Fruit fly (Drosophila melanogaster): Measurements from ENCODE around the gene CG42762.

CG42762 gene

dm6 chr2L:8143947-8144346, at the start of gene CG42762:
TSS of gene CG42762 (minus strand) at chr2L:8144047.
- TF ChIP-seq Myc (optimal IDR thresholded peaks at IDR 0.05) (no peak), insv (optimal IDR thresholded peaks at IDR 0.05) (no peak), h (optimal IDR thresholded peaks at IDR 0.05) (no peak), psq (optimal IDR thresholded peaks at IDR 0.05) (no peak)

DNA sequence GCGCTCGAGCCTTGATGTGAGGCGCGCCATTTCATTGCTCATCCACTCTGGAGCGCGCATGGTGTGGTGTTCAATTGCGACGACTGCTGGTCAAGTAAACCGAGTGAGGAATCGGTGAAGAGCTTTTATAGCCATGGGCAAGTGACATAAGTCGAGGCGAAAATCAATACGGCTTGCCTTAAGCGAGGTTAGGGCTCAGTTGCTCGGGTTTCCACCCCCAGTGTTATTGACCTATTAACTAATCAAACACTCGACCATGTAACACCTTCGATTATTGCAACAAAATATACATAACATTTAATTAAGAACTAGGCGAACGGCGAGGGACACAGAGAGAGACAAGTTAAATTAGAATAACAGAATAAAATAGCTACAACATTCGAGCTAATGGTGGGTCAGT, 46.8 kb upstream of the CG42762 start, which contains the start of gene CG34134:
Gene CG34134, minus strand, starts transcription at position 101 of the 400 bp plus-strand sequence.
- TF ChIP-seq psq (optimal IDR thresholded peaks at IDR 0.05) (no peak), insv (optimal IDR thresholded peaks at IDR 0.05) (no peak), ttk (optimal IDR thresholded peaks at IDR 0.05) (no peak)

- TF ChIP-seq ttk (optimal IDR thresholded peaks at IDR 0.05) (no peak), psq (optimal IDR thresholded peaks at IDR 0.05) (no peak), h (optimal IDR thresholded peaks at IDR 0.05) (no peak), Sin3A (optimal IDR thresholded peaks at IDR 0.05) (no peak), Myc (optimal IDR thresholded peaks at IDR 0.05) (no peak), insv (optimal IDR thresholded peaks at IDR 0.05) (no peak)
Observed at dm6 chr2L:8185008-8185407, 41.2 kb upstream of the CG42762 start.

- no peak for TF ChIP-seq Myc (optimal IDR thresholded peaks at IDR 0.05)
- no peak for TF ChIP-seq Sin3A (optimal IDR thresholded peaks at IDR 0.05)
Observed at dm6 chr2L:8171544-8171943, 27.7 kb upstream of the CG42762 start.

dm6 chr2L:8170600-8171182, 26.8 kb upstream of the CG42762 start:
- no peak for TF ChIP-seq psq (optimal IDR thresholded peaks at IDR 0.05)
- TF ChIP-seq h (optimal IDR thresholded peaks at IDR 0.05), result no peak
- no peak for TF ChIP-seq Myc (optimal IDR thresholded peaks at IDR 0.05)
- no peak for TF ChIP-seq Sin3A (optimal IDR thresholded peaks at IDR 0.05)
- TF ChIP-seq insv (optimal IDR thresholded peaks at IDR 0.05), result no peak
- no peak for TF ChIP-seq ttk (optimal IDR thresholded peaks at IDR 0.05)

DNA sequence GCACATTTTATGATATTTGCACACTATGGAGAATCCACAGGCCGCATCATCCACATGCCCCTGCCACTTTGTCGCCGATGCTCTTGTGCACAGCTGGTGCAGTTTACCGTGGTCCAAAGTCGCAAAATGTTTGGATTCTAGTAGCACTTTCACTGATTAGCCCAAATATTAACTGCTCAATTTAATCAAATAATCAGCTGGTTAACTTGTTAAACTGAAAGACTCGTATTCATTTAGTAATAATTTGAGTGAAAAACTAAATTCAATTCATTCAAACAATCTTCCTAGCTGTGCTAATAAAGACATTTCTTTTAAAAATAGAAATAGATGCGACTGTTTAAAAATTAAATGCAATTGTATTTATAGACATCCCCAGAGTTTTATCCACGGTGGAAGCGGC, 24.2 kb upstream of the CG42762 start:
- TF ChIP-seq Sin3A (optimal IDR thresholded peaks at IDR 0.05), result no peak
- no peak for TF ChIP-seq ttk (optimal IDR thresholded peaks at IDR 0.05)
- no peak for TF ChIP-seq psq (optimal IDR thresholded peaks at IDR 0.05)
- TF ChIP-seq Myc (optimal IDR thresholded peaks at IDR 0.05), result no peak
- no peak for TF ChIP-seq insv (optimal IDR thresholded peaks at IDR 0.05)
- no peak for TF ChIP-seq h (optimal IDR thresholded peaks at IDR 0.05)

- TF ChIP-seq h (optimal IDR thresholded peaks at IDR 0.05) (no peak), insv (optimal IDR thresholded peaks at IDR 0.05) (no peak), Sin3A (optimal IDR thresholded peaks at IDR 0.05) (no peak), Myc (optimal IDR thresholded peaks at IDR 0.05) (no peak), ttk (optimal IDR thresholded peaks at IDR 0.05) (no peak), psq (optimal IDR thresholded peaks at IDR 0.05) (no peak)
Observed at dm6 chr2L:8165800-8166576, 22.1 kb upstream of the CG42762 start.

DNA sequence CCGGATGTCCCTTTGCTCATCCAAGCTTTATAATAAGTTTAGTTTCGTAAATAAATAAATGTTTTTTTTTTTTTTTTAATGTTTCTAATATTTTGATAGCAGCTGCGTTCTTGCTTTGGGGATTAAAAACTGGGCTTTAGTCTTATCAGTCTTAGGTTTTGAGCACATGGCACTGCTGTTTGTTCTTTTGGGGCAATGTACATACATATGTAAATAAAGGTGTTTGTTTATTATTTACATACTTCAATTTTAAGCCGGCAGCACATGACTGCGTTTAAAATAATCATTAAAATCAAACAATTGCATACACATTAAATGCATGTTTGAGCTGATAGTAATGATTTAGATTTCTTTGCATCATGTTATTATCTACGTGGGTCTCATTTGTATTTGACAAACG, 20.4 kb upstream of the CG42762 start:
- TF ChIP-seq Sin3A (optimal IDR thresholded peaks at IDR 0.05), result no peak

- no peak for TF ChIP-seq Myc (optimal IDR thresholded peaks at IDR 0.05)
- no peak for TF ChIP-seq Sin3A (optimal IDR thresholded peaks at IDR 0.05)
- no peak for TF ChIP-seq insv (optimal IDR thresholded peaks at IDR 0.05)
- TF ChIP-seq psq (optimal IDR thresholded peaks at IDR 0.05), result no peak
- TF ChIP-seq h (optimal IDR thresholded peaks at IDR 0.05), result no peak
- no peak for TF ChIP-seq ttk (optimal IDR thresholded peaks at IDR 0.05)
Observed at dm6 chr2L:8163588-8164166, 19.8 kb upstream of the CG42762 start.

DNA sequence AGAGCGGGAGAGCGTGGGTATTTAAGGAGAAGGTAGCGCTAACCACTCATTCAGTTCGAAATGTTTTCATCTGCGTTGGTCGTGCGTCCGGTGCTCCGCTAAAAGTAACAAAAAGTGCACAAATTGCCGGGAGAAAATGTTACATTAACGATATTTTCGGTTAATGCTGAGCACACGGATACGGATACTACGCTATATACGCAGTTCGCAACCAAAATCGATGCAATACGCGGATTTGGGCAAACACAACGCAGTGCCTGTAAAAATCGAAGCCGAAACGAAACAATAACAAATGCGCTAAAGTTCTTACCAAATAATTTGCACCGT, 19.1 kb upstream of the CG42762 start, which contains the start of gene Piezo:
Gene Piezo, plus strand, starts transcription at position 49 of the 327 bp plus-strand sequence.
- TF ChIP-seq psq (optimal IDR thresholded peaks at IDR 0.05) (no peak), h (optimal IDR thresholded peaks at IDR 0.05) (no peak), ttk (optimal IDR thresholded peaks at IDR 0.05) (no peak), Myc (optimal IDR thresholded peaks at IDR 0.05) (no peak), insv (optimal IDR thresholded peaks at IDR 0.05) (no peak), Sin3A (optimal IDR thresholded peaks at IDR 0.05) (no peak)

dm6 chr2L:8162307-8163024, 18.6 kb upstream of the CG42762 start, which contains the start of gene Acbp1:
TSS of gene Acbp1 (minus strand) at chr2L:8162452.
- TF ChIP-seq Sin3A (optimal IDR thresholded peaks at IDR 0.05) (no peak), insv (optimal IDR thresholded peaks at IDR 0.05) (no peak), ttk (optimal IDR thresholded peaks at IDR 0.05) (no peak), Myc (optimal IDR thresholded peaks at IDR 0.05) (no peak), psq (optimal IDR thresholded peaks at IDR 0.05) (no peak), h (optimal IDR thresholded peaks at IDR 0.05) (no peak)

DNA sequence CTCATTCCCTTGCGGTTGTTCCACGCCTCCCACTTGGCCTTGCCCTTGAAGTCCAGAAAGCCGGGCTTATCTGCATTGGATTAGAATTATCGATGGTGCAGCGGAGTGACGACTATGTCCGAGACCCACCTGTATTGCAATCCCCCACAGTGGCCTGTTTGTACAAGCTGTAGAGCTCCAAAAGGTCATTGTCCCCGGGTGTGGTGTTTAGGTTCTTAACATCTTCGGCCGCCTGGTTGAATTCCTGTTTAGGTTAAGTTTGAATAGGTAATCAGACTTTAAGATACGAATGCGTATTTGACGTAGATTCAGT, 18.1 kb upstream of the CG42762 start:
- TF ChIP-seq Sin3A (optimal IDR thresholded peaks at IDR 0.05), result no peak
- no peak for TF ChIP-seq insv (optimal IDR thresholded peaks at IDR 0.05)
- no peak for TF ChIP-seq h (optimal IDR thresholded peaks at IDR 0.05)
- no peak for TF ChIP-seq Myc (optimal IDR thresholded peaks at IDR 0.05)
- no peak for TF ChIP-seq ttk (optimal IDR thresholded peaks at IDR 0.05)
- TF ChIP-seq psq (optimal IDR thresholded peaks at IDR 0.05), result no peak
